Worm (Caenorhabditis elegans) whole organism, L1 larva: ENCODE data around the gene arv-1.

Experiments
- hlh-4 ChIP-seq: sonication (generic microtip); optimal IDR thresholded peaks from 2 replicates; lab custom pipeline; 2016; ENCODE audit warnings: mild to moderate bottlenecking, missing genetic modification characterization, missing compliant biosample characterization
- lin-13 ChIP-seq: fragments of 150-350 bp; optimal IDR thresholded peaks from 2 replicates; lab custom pipeline; 2014; ENCODE audit warnings: missing biosample characterization, missing genetic modification reagents, missing genetic modification characterization
- snu-23 ChIP-seq: sonication (generic microtip); optimal IDR thresholded peaks from 2 replicates; lab custom pipeline; 2016; ENCODE audit warnings: missing genetic modification characterization, missing compliant biosample characterization
- sox-4 ChIP-seq: sonication (generic microtip); optimal IDR thresholded peaks from 2 replicates; lab custom pipeline; 2016; ENCODE audit warnings: missing genetic modification characterization, missing compliant biosample characterization
- sptf-1 ChIP-seq: fragments of 150-350 bp; optimal IDR thresholded peaks from 2 replicates; lab custom pipeline; 2014; ENCODE audit warnings: missing biosample characterization, missing genetic modification characterization

DNA sequence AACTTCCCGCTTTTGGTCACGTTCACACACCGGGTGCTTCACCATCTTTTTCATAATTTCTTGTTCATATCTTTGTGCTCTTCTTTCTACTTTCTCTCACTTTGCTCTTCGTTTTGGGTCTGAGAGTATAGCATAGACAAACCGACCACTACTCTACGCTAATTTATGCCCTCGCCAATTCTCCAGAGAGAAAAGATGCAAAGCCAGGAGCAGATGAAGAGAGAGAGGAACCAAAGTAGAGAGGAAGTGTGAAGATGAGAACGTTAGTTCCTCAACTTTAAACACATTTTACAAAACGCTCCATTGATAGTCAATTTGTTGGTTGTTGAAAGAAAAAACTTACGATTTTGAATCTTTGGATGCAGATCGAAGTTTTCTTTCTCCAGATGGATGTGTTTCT is 32.9 kb downstream of the arv-1 start:
- TF ChIP-seq snu-23 (GFP tag; lab: Kevin White, UChicago) (no peak), sptf-1 (tag; lab: Kevin White, UChicago) (no peak), hlh-4 (tag; lab: Kevin White, UChicago) (no peak), lin-13 (GFP tag; lab: Kevin White, UChicago) (no peak), sox-4 (tag; lab: Kevin White, UChicago) (no peak)
